Fruit fly (Drosophila melanogaster): ENCODE measurements around the gene CG31368.

CG31368 gene

DNA sequence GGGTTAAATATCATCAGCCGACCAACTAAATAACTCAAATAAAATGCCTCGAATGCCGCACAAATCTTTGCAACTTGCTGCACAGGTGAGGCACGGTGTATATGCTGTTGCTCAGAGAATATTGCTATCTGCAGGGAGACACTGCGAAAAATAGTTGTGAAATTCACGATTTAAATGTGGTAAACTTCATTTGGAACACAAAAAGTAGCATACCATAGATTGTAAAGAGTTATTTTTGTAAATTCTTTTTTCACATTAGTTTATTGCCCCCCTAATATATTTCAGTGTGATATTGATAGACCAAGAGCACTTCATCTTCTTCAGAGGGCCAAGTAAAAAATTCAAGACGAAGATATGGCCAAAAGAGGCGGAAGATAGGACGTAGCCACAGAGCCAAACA is 38.0 kb downstream of the CG31368 start (continued):
- TF ChIP-seq gem (tag; optimal IDR thresholded peaks at IDR 0.05) (no peak), CG6689 (GFP tag; IDR thresholded peaks at IDR 0.05) (peak; percentile 37; the same call in 1 of the 2 replicates), row (GFP tag; IDR thresholded peaks at IDR 0.05) (peak; percentile 51), tio (GFP tag; optimal IDR thresholded peaks at IDR 0.05) (no peak), pan (optimal IDR thresholded peaks at IDR 0.05) (no peak), pan (GFP tag; optimal IDR thresholded peaks at IDR 0.05 in 1 of 2, IDR thresholded peaks at IDR 0.05 in 1 of 2) (peak in 1 of 2 experiments; percentile 55), tin (GFP tag; optimal IDR thresholded peaks at IDR 0.05) (no peak), Dbx (GFP tag; IDR thresholded peaks at IDR 0.05) (no peak), Deaf1 (tag; optimal IDR thresholded peaks at IDR 0.05) (no peak), CG14441 (GFP tag; IDR thresholded peaks at IDR 0.05) (peak; percentile 44), CG3838 (GFP tag; optimal IDR thresholded peaks at IDR 0.05) (no peak), ab (GFP tag; optimal IDR thresholded peaks at IDR 0.05) (no peak)

- TF ChIP-seq rib (GFP tag; IDR thresholded peaks at IDR 0.05) (no peak), CG8089 (GFP tag; optimal IDR thresholded peaks at IDR 0.05) (no peak), CG7839 (tag; optimal IDR thresholded peaks at IDR 0.05) (no peak), CG13296 (GFP tag; optimal IDR thresholded peaks at IDR 0.05) (no peak), Max (GFP tag; optimal IDR thresholded peaks at IDR 0.05) (no peak), Jarid2 (GFP tag; optimal IDR thresholded peaks at IDR 0.05) (no peak), CG15479 (GFP tag; optimal IDR thresholded peaks at IDR 0.05) (no peak), org-1 (GFP tag; optimal IDR thresholded peaks at IDR 0.05) (no peak), zfh1 (GFP tag; IDR thresholded peaks at IDR 0.05) (no peak), onecut (GFP tag; IDR thresholded peaks at IDR 0.05) (no peak), CG18619 (GFP tag; optimal IDR thresholded peaks at IDR 0.05) (no peak), CG5245 (GFP tag; optimal IDR thresholded peaks at IDR 0.05) (no peak), tio (GFP tag; optimal IDR thresholded peaks at IDR 0.05) (no peak), CG34422 (GFP tag; IDR thresholded peaks at IDR 0.05) (no peak), gfzf (GFP tag; optimal IDR thresholded peaks at IDR 0.05) (no peak), btn (GFP tag; optimal IDR thresholded peaks at IDR 0.05) (no peak), CG7928 (GFP tag; optimal IDR thresholded peaks at IDR 0.05) (no peak)
These were observed 48.4 kb downstream of the CG31368 start, which contains the start of gene CG14731 for dm6 chr3R:11930962-11931361. TSS of gene CG14731 (plus strand) at chr3R:11931262.

DNA sequence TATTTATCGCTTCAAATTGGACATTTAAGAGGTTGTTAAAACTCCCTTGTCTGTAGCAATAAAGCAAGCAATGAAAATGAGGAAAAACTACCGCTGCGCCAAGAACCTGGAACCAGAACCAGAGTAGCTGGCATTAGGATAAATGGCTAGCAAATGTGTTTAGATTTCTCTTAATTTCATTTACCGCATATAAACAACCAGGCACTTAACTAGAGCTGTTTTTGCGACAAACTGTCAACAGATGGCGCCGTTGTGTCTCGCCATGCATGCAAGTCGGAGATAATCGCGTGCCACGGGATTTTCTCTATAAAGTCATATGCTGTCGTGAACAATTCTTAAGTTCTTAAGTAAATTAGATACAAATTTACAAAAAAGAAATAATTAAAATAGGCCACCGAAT is 51.3 kb downstream of the CG31368 start:
- TF ChIP-seq CG5180 (GFP tag; optimal IDR thresholded peaks at IDR 0.05) (no peak), CG34224 (GFP tag; IDR thresholded peaks at IDR 0.05; ENCODE audit: partially characterized antibody) (no peak), Xbp1 (GFP tag; optimal IDR thresholded peaks at IDR 0.05) (no peak), ATbp (GFP tag; optimal IDR thresholded peaks at IDR 0.05) (no peak), Atf3 (GFP tag; optimal IDR thresholded peaks at IDR 0.05) (no peak), Vsx1 (GFP tag; optimal IDR thresholded peaks at IDR 0.05) (no peak), CTCF (GFP tag; optimal IDR thresholded peaks at IDR 0.05) (peak; percentile 81), CG14667 (GFP tag; IDR thresholded peaks at IDR 0.05) (no peak)

- TF ChIP-seq sens (GFP tag) = peak; percentile 62
- TF ChIP-seq abd-A (tag; optimal IDR thresholded peaks at IDR 0.05) = peak; percentile 49
- TF ChIP-seq pnt (GFP tag; optimal IDR thresholded peaks at IDR 0.05) = no peak
- TF ChIP-seq CG14014 (GFP tag; IDR thresholded peaks at IDR 0.05) = 0 out of 2 replicates have a peak, but pooled peaks have one; percentile 15
- no peak for TF ChIP-seq CG10462 (GFP tag; optimal IDR thresholded peaks at IDR 0.05)
- TF ChIP-seq CG1832 (GFP tag; optimal IDR thresholded peaks at IDR 0.05) = peak; percentile 8
- TF ChIP-seq CG6175 (GFP tag; IDR thresholded peaks at IDR 0.05) = peak; percentile 86
- TF ChIP-seq Ravus (GFP tag; IDR thresholded peaks at IDR 0.05) = no peak
- 0 out of 2 replicates have a peak, but pooled peaks have one; percentile 20 for TF ChIP-seq slbo (GFP tag; IDR thresholded peaks at IDR 0.05)
- no peak for TF ChIP-seq eyg (GFP tag; optimal IDR thresholded peaks at IDR 0.05)
- TF ChIP-seq E2f2 (GFP tag; IDR thresholded peaks at IDR 0.05) = 0 out of 2 replicates have a peak, but pooled peaks have one; percentile 6
- TF ChIP-seq CG16779 (GFP tag; IDR thresholded peaks at IDR 0.05) = no peak
- TF ChIP-seq Drgx (GFP tag; IDR thresholded peaks at IDR 0.05) = peak; percentile 56; the same call in 1 of the 2 replicates
- TF ChIP-seq ranshi (GFP tag; IDR thresholded peaks at IDR 0.05) = 0 out of 2 replicates have a peak, but pooled peaks have one; percentile 9
These were observed 55.0 kb downstream of the CG31368 start for dm6 chr3R:11937427-11938114.

All from whole organism, embryonic.